Fruit fly (Drosophila melanogaster): ENCODE data around the gene Ubr3.

The Ubr3 gene

dm6 chrX:7968215-7968799, 32.6 kb downstream of the Ubr3 start, which contains the start of gene sws:
sws (minus strand) TSS chrX:7968236.
- TF ChIP-seq pan (optimal IDR thresholded peaks at IDR 0.05) (no peak), usp (GFP tag; optimal IDR thresholded peaks at IDR 0.05) (no peak), Dll (optimal IDR thresholded peaks at IDR 0.05) (no peak), psq (optimal IDR thresholded peaks at IDR 0.05) (no peak), EcR (GFP tag; optimal IDR thresholded peaks at IDR 0.05) (no peak), CG8478 (optimal IDR thresholded peaks at IDR 0.05) (no peak)

dm6 chrX:7969188-7969829, 33.6 kb downstream of the Ubr3 start:
- TF ChIP-seq CG8478 (optimal IDR thresholded peaks at IDR 0.05) (no peak), Dll (optimal IDR thresholded peaks at IDR 0.05) (no peak), EcR (GFP tag; optimal IDR thresholded peaks at IDR 0.05) (no peak), psq (optimal IDR thresholded peaks at IDR 0.05) (no peak)

dm6 chrX:7970396-7970795, 34.7 kb downstream of the Ubr3 start:
- TF ChIP-seq usp (GFP tag; optimal IDR thresholded peaks at IDR 0.05) (no peak), pan (optimal IDR thresholded peaks at IDR 0.05) (no peak), EcR (GFP tag; optimal IDR thresholded peaks at IDR 0.05) (no peak), CG8478 (optimal IDR thresholded peaks at IDR 0.05) (no peak), Dll (optimal IDR thresholded peaks at IDR 0.05) (no peak), psq (optimal IDR thresholded peaks at IDR 0.05) (no peak)

dm6 chrX:7972363-7972942, 36.8 kb downstream of the Ubr3 start:
- TF ChIP-seq usp (GFP tag; optimal IDR thresholded peaks at IDR 0.05) (no peak), pan (optimal IDR thresholded peaks at IDR 0.05) (no peak), EcR (GFP tag; optimal IDR thresholded peaks at IDR 0.05) (no peak), Dll (optimal IDR thresholded peaks at IDR 0.05) (no peak), CG8478 (optimal IDR thresholded peaks at IDR 0.05) (no peak), psq (optimal IDR thresholded peaks at IDR 0.05) (no peak)

DNA sequence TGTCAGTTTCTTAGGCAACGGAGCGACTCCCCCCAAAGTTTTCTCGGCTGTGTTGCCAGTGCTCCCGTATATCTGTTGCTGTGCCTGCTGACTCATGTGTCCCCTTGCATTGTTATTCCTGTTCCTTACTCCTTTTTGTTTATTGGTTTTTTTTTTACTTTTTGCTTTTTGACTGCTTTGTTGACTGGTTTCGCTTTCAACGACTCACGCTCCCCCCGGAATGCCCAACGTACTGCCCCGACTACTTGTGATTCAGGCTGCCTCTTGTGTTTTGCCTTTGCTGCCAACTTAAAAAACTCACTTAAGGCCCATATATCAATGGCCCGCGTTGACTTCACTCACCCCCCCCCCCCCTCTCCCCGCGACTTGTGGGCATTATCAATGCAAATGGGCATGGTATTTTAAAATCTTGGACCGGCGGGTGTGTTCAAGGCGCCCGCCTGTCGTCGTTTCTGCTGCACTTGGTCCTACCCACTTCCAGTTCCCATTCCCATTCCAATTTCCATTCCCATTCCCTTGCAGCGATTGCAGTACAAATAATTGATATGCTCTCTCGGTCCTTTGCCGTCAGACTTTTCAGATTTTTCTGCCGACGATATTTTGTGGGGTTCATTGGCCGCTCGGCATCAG, 37.7 kb downstream of the Ubr3 start:
- TF ChIP-seq pan (optimal IDR thresholded peaks at IDR 0.05) (no peak), EcR (GFP tag; optimal IDR thresholded peaks at IDR 0.05) (peak in 1 of 2 experiments; percentile 17), usp (GFP tag; optimal IDR thresholded peaks at IDR 0.05) (no peak), Dll (optimal IDR thresholded peaks at IDR 0.05) (no peak)

- TF ChIP-seq Dll (optimal IDR thresholded peaks at IDR 0.05), result no peak
- TF ChIP-seq psq (optimal IDR thresholded peaks at IDR 0.05), result no peak
- no peak for TF ChIP-seq EcR (GFP tag; optimal IDR thresholded peaks at IDR 0.05)
- TF ChIP-seq usp (GFP tag; optimal IDR thresholded peaks at IDR 0.05), result no peak
- no peak for TF ChIP-seq CG8478 (optimal IDR thresholded peaks at IDR 0.05)
Measured at dm6 chrX:7975516-7976257, 40.0 kb downstream of the Ubr3 start.

- TF ChIP-seq pan (optimal IDR thresholded peaks at IDR 0.05), result peak; percentile 59
- TF ChIP-seq CG8478 (optimal IDR thresholded peaks at IDR 0.05), result no peak
- no peak for TF ChIP-seq psq (optimal IDR thresholded peaks at IDR 0.05)
Measured at dm6 chrX:7976976-7977834, 41.5 kb downstream of the Ubr3 start.

DNA sequence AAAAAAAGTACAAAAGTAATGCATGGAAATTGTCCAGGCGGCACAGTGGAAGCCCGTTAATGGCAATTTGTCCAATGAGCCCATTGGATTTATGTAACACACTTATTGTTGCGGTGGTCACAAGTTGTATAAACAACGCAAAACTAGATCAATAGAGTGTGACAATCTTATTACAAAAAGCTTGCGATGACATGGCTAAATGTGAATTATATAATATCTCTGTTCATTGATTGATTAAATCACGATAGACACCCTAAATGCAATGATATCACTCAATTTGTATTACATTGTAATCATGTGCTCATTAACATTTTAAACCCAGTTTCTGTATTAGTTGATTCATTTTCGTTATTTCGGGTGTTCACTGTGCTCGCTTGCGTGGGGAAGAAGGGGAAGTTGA, 42.3 kb downstream of the Ubr3 start:
- TF ChIP-seq psq (optimal IDR thresholded peaks at IDR 0.05) (no peak), EcR (GFP tag; optimal IDR thresholded peaks at IDR 0.05) (no peak), usp (GFP tag; optimal IDR thresholded peaks at IDR 0.05) (no peak), pan (optimal IDR thresholded peaks at IDR 0.05) (no peak), CG8478 (optimal IDR thresholded peaks at IDR 0.05) (no peak), Dll (optimal IDR thresholded peaks at IDR 0.05) (no peak)

DNA sequence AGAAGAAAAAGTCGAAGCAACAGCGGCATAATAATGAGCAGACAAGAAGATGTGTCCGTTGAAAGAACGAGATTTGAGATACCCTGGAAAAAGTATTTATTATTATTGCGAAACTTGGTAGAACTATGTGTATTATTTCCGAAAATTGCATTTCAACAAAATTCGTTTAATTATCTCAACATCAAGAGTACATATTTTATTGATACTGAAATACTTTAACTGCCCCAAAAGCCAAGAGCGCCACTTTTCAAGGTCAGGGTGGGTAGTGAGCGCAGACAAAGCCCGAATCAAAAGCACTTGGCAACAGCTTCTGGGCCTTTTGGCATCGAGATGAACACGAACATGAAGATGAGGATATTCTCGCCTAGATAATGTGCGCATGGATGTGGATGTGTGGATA, 43.5 kb downstream of the Ubr3 start:
- no peak for TF ChIP-seq CG8478 (optimal IDR thresholded peaks at IDR 0.05)
- no peak for TF ChIP-seq psq (optimal IDR thresholded peaks at IDR 0.05)
- TF ChIP-seq Dll (optimal IDR thresholded peaks at IDR 0.05), result no peak
- no peak for TF ChIP-seq pan (optimal IDR thresholded peaks at IDR 0.05)
- TF ChIP-seq usp (GFP tag; optimal IDR thresholded peaks at IDR 0.05), result no peak
- no peak for TF ChIP-seq EcR (GFP tag; optimal IDR thresholded peaks at IDR 0.05)

DNA sequence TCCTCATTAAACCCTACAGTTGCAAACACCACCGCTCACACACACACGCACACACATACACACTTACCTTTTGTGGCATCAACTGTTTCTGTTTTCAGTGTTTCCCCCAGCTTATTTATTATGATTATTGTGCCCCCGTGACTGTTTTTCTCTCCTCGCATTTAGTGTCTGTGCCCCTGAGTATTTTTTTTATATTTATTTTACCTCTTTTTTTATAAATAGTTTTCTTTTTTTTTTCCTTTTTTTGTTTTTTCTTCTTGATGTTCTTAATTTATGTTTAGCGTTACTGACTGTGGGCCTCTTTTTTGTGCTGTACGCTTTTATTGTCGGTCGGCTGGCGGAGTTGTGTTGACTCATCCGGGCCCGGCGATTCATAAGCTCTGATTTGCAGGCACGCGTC, 45.1 kb downstream of the Ubr3 start:
- TF ChIP-seq pan (optimal IDR thresholded peaks at IDR 0.05) (no peak), usp (GFP tag; optimal IDR thresholded peaks at IDR 0.05) (no peak), Dll (optimal IDR thresholded peaks at IDR 0.05) (no peak), CG8478 (optimal IDR thresholded peaks at IDR 0.05) (no peak)

DNA sequence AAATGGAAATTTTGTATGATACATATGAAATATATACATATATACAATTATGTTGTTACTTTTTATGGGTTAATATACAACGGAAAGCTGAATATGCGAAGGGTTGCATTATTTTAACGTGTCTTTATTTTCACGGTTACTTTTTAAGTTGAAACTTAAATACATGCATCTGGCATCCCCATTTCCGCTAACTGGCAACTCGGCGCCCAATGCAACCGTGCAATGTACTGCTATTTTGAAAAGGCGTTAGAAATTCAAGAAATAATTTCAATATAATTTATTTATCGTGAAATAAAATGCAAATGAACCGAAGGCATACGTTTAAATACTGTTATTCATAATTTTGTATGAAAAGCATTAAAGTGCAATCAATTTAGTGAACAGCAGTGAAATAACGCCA, 50.9 kb downstream of the Ubr3 start:
- TF ChIP-seq EcR (GFP tag; optimal IDR thresholded peaks at IDR 0.05) (no peak), psq (optimal IDR thresholded peaks at IDR 0.05) (no peak), Dll (optimal IDR thresholded peaks at IDR 0.05) (no peak), pan (optimal IDR thresholded peaks at IDR 0.05) (no peak), CG8478 (optimal IDR thresholded peaks at IDR 0.05) (no peak)

All from whole organism.